Worm (Caenorhabditis elegans) whole organism, L3 larva: ENCODE measurements around the gene prx-5.

Experiments
- R02D3.7 ChIP-seq: fragments of 150-350 bp; optimal IDR thresholded peaks from 2 replicates; lab custom pipeline; 2014; ENCODE audit warnings: missing biosample characterization, missing genetic modification characterization
- ama-1 ChIP-seq: fragments of 150-350 bp; optimal IDR thresholded peaks from 2 replicates; lab custom pipeline; 2018
- elt-2 ChIP-seq: sonication (generic microtip); optimal IDR thresholded peaks from 2 replicates; lab custom pipeline; 2016; ENCODE audit warnings: missing genetic modification reagents, mild to moderate bottlenecking, missing genetic modification characterization, missing compliant biosample characterization
- elt-3 ChIP-seq, 3 experiments: fragments of 150-350 bp in 1 of 3; sonication (generic microtip) in 2 of 3; optimal IDR thresholded peaks; 2 replicates in 2 of 3; 4 replicates in 1 of 3; lab custom pipeline; 2014 to 2017; ENCODE audit warnings: missing biosample characterization in 3 of 3, missing genetic modification characterization in 3 of 3
- fos-1 ChIP-seq: fragments of 150-350 bp; optimal IDR thresholded peaks from 2 replicates; lab custom pipeline; 2014; ENCODE audit warnings: missing biosample characterization, missing genetic modification characterization
- lin-39 ChIP-seq: fragments of 150-350 bp; optimal IDR thresholded peaks from 2 replicates; lab custom pipeline; 2018; ENCODE audit warnings: missing biosample characterization, missing genetic modification reagents, missing genetic modification characterization
- nhr-76 ChIP-seq: fragments of 150-350 bp; sonication (generic microtip); optimal IDR thresholded peaks from 5 replicates; lab custom pipeline; 2014; ENCODE audit warnings: missing biosample characterization, missing genetic modification characterization
- snpc-4 ChIP-seq: fragments of 150-350 bp; optimal IDR thresholded peaks from 2 replicates; lab custom pipeline; 2014; ENCODE audit warnings: missing biosample characterization, missing genetic modification characterization
- unc-39 ChIP-seq: sonication (generic microtip); optimal IDR thresholded peaks from 4 replicates; lab custom pipeline; 2017; ENCODE audit warnings: missing biosample characterization, missing genetic modification characterization

DNA sequence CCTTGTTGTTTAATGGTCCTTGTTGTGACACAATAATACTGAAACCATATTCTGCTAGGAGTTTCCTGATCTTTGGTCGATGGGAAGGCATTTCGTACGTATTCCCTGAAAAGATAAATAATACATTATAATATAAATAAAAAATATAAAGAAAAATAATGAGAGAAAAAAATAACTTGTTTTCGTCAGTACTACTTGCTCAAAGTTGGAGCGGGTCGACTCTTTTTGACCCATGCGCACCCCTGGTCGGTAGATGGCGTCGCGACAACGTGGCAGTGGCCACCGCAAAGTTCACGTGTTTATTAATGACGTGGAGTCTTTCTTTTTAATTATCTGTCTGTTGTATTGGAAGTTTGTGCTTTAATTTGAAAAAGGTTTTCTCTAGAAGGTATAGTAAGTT lies 8.8 kb upstream of the prx-5 start, which contains the start of gene C34C6.10:
- TF ChIP-seq ama-1 (lab: Kevin White, UChicago) = no peak
- no peak for TF ChIP-seq lin-39 (tag; lab: Kevin White, UChicago)
- TF ChIP-seq elt-2 (tag; lab: Kevin White, UChicago) = no peak
- no peak for TF ChIP-seq R02D3.7 (tag; lab: Kevin White, UChicago)
- TF ChIP-seq elt-3 (tag; optimal IDR thresholded peaks at IDR 0.05; lab: Kevin White, UChicago) = no peak
- no peak for TF ChIP-seq nhr-76 (tag; lab: Kevin White, UChicago)
- TF ChIP-seq unc-39 (tag; lab: Kevin White, UChicago) = no peak
- TF ChIP-seq snpc-4 (tag; lab: Kevin White, UChicago) = no peak
- no peak for TF ChIP-seq fos-1
